Fruit fly (Drosophila melanogaster): ENCODE results near the gene OtopLa.

Gene OtopLa

dm6 chrX:5677400-5678177 lies 29.3 kb upstream of the OtopLa start (continued):
- TF ChIP-seq esg (GFP tag; conservative IDR thresholded peaks at IDR 0.05) (no peak), Eip74EF (GFP tag; optimal IDR thresholded peaks at IDR 0.05) (peak in 1 of 2 experiments; percentile 92), Nf-YB (GFP tag; optimal IDR thresholded peaks at IDR 0.05) (peak; percentile 82), H2.0 (GFP tag; IDR thresholded peaks at IDR 0.05) (peak; percentile 67), oc (tag; optimal IDR thresholded peaks at IDR 0.05) (peak; percentile 90), CG1647 (GFP tag; optimal IDR thresholded peaks at IDR 0.05) (peak; percentile 94), Doc2 (GFP tag; IDR thresholded peaks at IDR 0.05) (no peak), Max (GFP tag; optimal IDR thresholded peaks at IDR 0.05) (peak; percentile 94), Stat92E (GFP tag; optimal IDR thresholded peaks at IDR 0.05) (peak in 1 of 3 experiments; percentile 39), Ets65A (GFP tag) (peak; percentile 93), CG1233 (GFP tag; optimal IDR thresholded peaks at IDR 0.05) (peak; percentile 98), CG1792 (GFP tag; optimal IDR thresholded peaks at IDR 0.05) (peak; percentile 93), CG3847 (GFP tag; IDR thresholded peaks at IDR 0.05) (peak; percentile 69), NfI (GFP tag; optimal IDR thresholded peaks at IDR 0.05) (peak; percentile 82), CG1832 (GFP tag; optimal IDR thresholded peaks at IDR 0.05) (no peak), hkb (optimal IDR thresholded peaks at IDR 0.05) (no peak), hkb (GFP tag; IDR thresholded peaks at IDR 0.05) (peak; percentile 92), CG14441 (GFP tag; IDR thresholded peaks at IDR 0.05) (no peak), Trl (optimal IDR thresholded peaks at IDR 0.05) (no peak), Trl (GFP tag; optimal IDR thresholded peaks at IDR 0.05) (peak; percentile 94), nau (GFP tag; optimal IDR thresholded peaks at IDR 0.05) (peak; percentile 96), kah (GFP tag; optimal IDR thresholded peaks at IDR 0.05) (peak; percentile 81), B-H1 (GFP tag; IDR thresholded peaks at IDR 0.05) (peak; percentile 84; the same call in 2 of the 3 replicates), Blimp-1 (GFP tag; optimal IDR thresholded peaks at IDR 0.05) (peak; percentile 94), HLH3B (GFP tag; IDR thresholded peaks at IDR 0.05) (peak; percentile 89), inv (GFP tag; IDR thresholded peaks at IDR 0.05; ENCODE audit: partially characterized antibody) (no peak), CG10321 (GFP tag; IDR thresholded peaks at IDR 0.05) (peak; percentile 79), CG15514 (GFP tag; optimal IDR thresholded peaks at IDR 0.05) (peak; percentile 93), cad (GFP tag; optimal IDR thresholded peaks at IDR 0.05) (no peak), ATbp (GFP tag; optimal IDR thresholded peaks at IDR 0.05) (peak; percentile 99), sna (GFP tag; IDR thresholded peaks at IDR 0.05; ENCODE audit: partially characterized antibody) (no peak), zen2 (GFP tag; IDR thresholded peaks at IDR 0.05; ENCODE audit: partially characterized antibody) (no peak), jing (GFP tag; optimal IDR thresholded peaks at IDR 0.05) (no peak), CG17359 (tag; optimal IDR thresholded peaks at IDR 0.05) (peak; percentile 97), CG11723 (GFP tag; optimal IDR thresholded peaks at IDR 0.05) (peak; percentile 90), Taf1 (GFP tag; IDR thresholded peaks at IDR 0.05) (no peak), Xbp1 (GFP tag; optimal IDR thresholded peaks at IDR 0.05) (peak; percentile 60), Dp (GFP tag; optimal IDR thresholded peaks at IDR 0.05) (peak; percentile 14), CG9215 (GFP tag; IDR thresholded peaks at IDR 0.05) (peak; percentile 15; the same call in 1 of the 2 replicates), CG11085 (GFP tag; IDR thresholded peaks at IDR 0.05) (peak; percentile 69; the same call in 1 of the 2 replicates), slbo (GFP tag; IDR thresholded peaks at IDR 0.05) (peak; percentile 46; the same call in 1 of the 2 replicates), pan (optimal IDR thresholded peaks at IDR 0.05) (no peak), pan (GFP tag; optimal IDR thresholded peaks at IDR 0.05 in 1 of 2, IDR thresholded peaks at IDR 0.05 in 1 of 2) (peak in 1 of 2 experiments; percentile 85), CG10654 (GFP tag; optimal IDR thresholded peaks at IDR 0.05) (peak; percentile 87), CG13296 (GFP tag; optimal IDR thresholded peaks at IDR 0.05) (peak; percentile 97), Spps (tag; optimal IDR thresholded peaks at IDR 0.05) (peak; percentile 87), CG7372 (GFP tag; IDR thresholded peaks at IDR 0.05) (peak; percentile 83), Lhr (GFP tag; optimal IDR thresholded peaks at IDR 0.05) (peak; percentile 95), dmrt99B (tag; optimal IDR thresholded peaks at IDR 0.05) (peak; percentile 89)
